Worm (Caenorhabditis elegans): ENCODE results near the gene T05C12.8.

- TF ChIP-seq rnt-1 (tag; optimal IDR thresholded peaks at IDR 0.05) (no peak), fkh-10 (GFP tag; optimal IDR thresholded peaks at IDR 0.05) (no peak), ceh-22 (tag; optimal IDR thresholded peaks at IDR 0.05) (no peak), pha-4 (tag; optimal IDR thresholded peaks at IDR 0.05) (no peak), unc-55 (GFP tag; optimal IDR thresholded peaks at IDR 0.05) (no peak), ceh-6 (GFP tag; optimal IDR thresholded peaks at IDR 0.05) (no peak), sox-4 (tag; optimal IDR thresholded peaks at IDR 0.05) (no peak), nfya-1 (tag; optimal IDR thresholded peaks at IDR 0.05) (no peak), gmeb-2 (tag; optimal IDR thresholded peaks at IDR 0.05) (no peak), dve-1 (tag; optimal IDR thresholded peaks at IDR 0.05) (no peak)
Observed at ce11 chrII:8160916-8161315, 29.4 kb downstream of the T05C12.8 start.
